Worm (Caenorhabditis elegans) whole organism, L1 larva: Measurements from ENCODE around the gene F54H12.8.

Experiments used
- F16B12.6 ChIP-seq: fragments of 150-350 bp; optimal IDR thresholded peaks from 2 replicates; lab custom pipeline; 2014; ENCODE audit warnings: missing biosample characterization, missing genetic modification characterization
- aha-1 ChIP-seq: fragments of 150-350 bp; optimal IDR thresholded peaks from 2 replicates; lab custom pipeline; 2014; ENCODE audit warnings: missing biosample characterization, missing genetic modification characterization
- alr-1 ChIP-seq: fragments of 200-800 bp; sonication (Bioruptor generic); optimal IDR thresholded peaks from 2 replicates; lab custom pipeline; 2018; ENCODE audit warnings: borderline replicate concordance, mild to moderate bottlenecking, missing genetic modification characterization, missing compliant biosample characterization
- aly-2 ChIP-seq: fragments of 150-350 bp; optimal IDR thresholded peaks from 2 replicates; lab custom pipeline; 2014; ENCODE audit warnings: missing biosample characterization, missing genetic modification characterization
- ama-1 ChIP-seq: fragments of 150-350 bp; optimal IDR thresholded peaks from 2 replicates; lab custom pipeline; 2014
- blmp-1 ChIP-seq: fragments of 150-350 bp; optimal IDR thresholded peaks from 2 replicates; lab custom pipeline; 2014; ENCODE audit warnings: missing biosample characterization, missing genetic modification characterization
- ceh-82 ChIP-seq, 3 experiments: fragments of 150-350 bp in 1 of 3; sonication (generic microtip) in 2 of 3; optimal IDR thresholded peaks; 2 replicates each; lab custom pipeline; 2014 to 2017; ENCODE audit warnings: missing biosample characterization in 3 of 3, missing genetic modification characterization in 3 of 3
- ceh-90 ChIP-seq: sonication (generic microtip); optimal IDR thresholded peaks from 2 replicates; lab custom pipeline; 2016; ENCODE audit warnings: missing genetic modification characterization, missing compliant biosample characterization
- ces-1 ChIP-seq: fragments of 150-350 bp; optimal IDR thresholded peaks from 2 replicates; lab custom pipeline; 2014; ENCODE audit warnings: missing biosample characterization, missing genetic modification reagents, missing genetic modification characterization
- dsc-1 ChIP-seq: sonication (generic microtip); optimal IDR thresholded peaks from 2 replicates; lab custom pipeline; 2016; ENCODE audit warnings: mild to moderate bottlenecking, missing genetic modification characterization, missing compliant biosample characterization
- efl-1 ChIP-seq, 4 experiments: fragments of 150-350 bp; optimal IDR thresholded peaks in 3 of 4; peaks in 1 of 4; 1 replicate in 1 of 4; 2 replicates in 3 of 4; lab custom pipeline; 2014; ENCODE audit warnings: missing biosample characterization in 2 of 4, missing genetic modification characterization in 2 of 4, missing genetic modification reagents in 2 of 4
- egl-27 ChIP-seq, 2 experiments: fragments of 150-350 bp in 1 of 2; sonication (generic microtip); optimal IDR thresholded peaks; 3 replicates each; lab custom pipeline; 2017 to 2018; ENCODE audit warnings: missing biosample characterization in 2 of 2, missing genetic modification characterization in 2 of 2, missing genetic modification reagents in 2 of 2
- elt-3 ChIP-seq, 6 experiments: fragments of 150-350 bp in 1 of 6; sonication (generic microtip); optimal IDR thresholded peaks; 2 replicates each; lab custom pipeline; 2017 to 2018; ENCODE audit warnings: missing biosample characterization in 6 of 6, missing genetic modification characterization in 6 of 6, inconsistent platforms in 1 of 6
- ets-5 ChIP-seq: fragments of 200-800 bp; sonication (Bioruptor generic); IDR thresholded peaks from 2 replicates; pipeline ENCODE4 v1.3.6; 2022; ENCODE audit warnings: missing genetic modification characterization, missing compliant biosample characterization
- fkh-10 ChIP-seq: sonication (generic microtip); optimal IDR thresholded peaks from 2 replicates; lab custom pipeline; 2017; ENCODE audit warnings: missing biosample characterization, missing genetic modification reagents, missing genetic modification characterization
- fkh-4 ChIP-seq: sonication (generic microtip); optimal IDR thresholded peaks from 2 replicates; lab custom pipeline; 2016; ENCODE audit warnings: missing compliant biosample characterization, missing genetic modification characterization, borderline replicate concordance
- jun-1 ChIP-seq: fragments of 150-350 bp; optimal IDR thresholded peaks from 2 replicates; lab custom pipeline; 2014; ENCODE audit warnings: missing biosample characterization, missing genetic modification reagents, missing genetic modification characterization
- lin-13 ChIP-seq: fragments of 150-350 bp; optimal IDR thresholded peaks from 2 replicates; lab custom pipeline; 2014; ENCODE audit warnings: missing biosample characterization, missing genetic modification reagents, missing genetic modification characterization
- lin-14 ChIP-seq: fragments of 200-800 bp; sonication (Bioruptor generic); optimal IDR thresholded peaks from 2 replicates; lab custom pipeline; 2018; ENCODE audit warnings: mild to moderate bottlenecking, missing genetic modification characterization, moderate library complexity, missing compliant biosample characterization
- lin-35 ChIP-seq, 2 experiments: fragments of 150-350 bp; optimal IDR thresholded peaks; 2 replicates each; lab custom pipeline; 2014; ENCODE audit warnings: missing biosample characterization in 2 of 2, missing genetic modification characterization in 2 of 2, missing genetic modification reagents in 2 of 2
- mef-2 ChIP-seq: fragments of 150-350 bp; optimal IDR thresholded peaks from 2 replicates; lab custom pipeline; 2014; ENCODE audit warnings: missing biosample characterization, missing genetic modification characterization
- mep-1 ChIP-seq: fragments of 150-350 bp; optimal IDR thresholded peaks from 2 replicates; lab custom pipeline; 2014; ENCODE audit warnings: missing biosample characterization, missing genetic modification characterization
- nhr-11 ChIP-seq: fragments of 150-350 bp; optimal IDR thresholded peaks from 2 replicates; lab custom pipeline; 2014; ENCODE audit warnings: missing biosample characterization, missing genetic modification characterization
- nhr-19 ChIP-seq: fragments of 200-800 bp; sonication (Bioruptor generic); conservative IDR thresholded peaks from 2 replicates; pipeline ENCODE4 v1.3.6; 2022; ENCODE audit warnings: missing genetic modification characterization, missing compliant biosample characterization
- nhr-20 ChIP-seq: sonication (generic microtip); optimal IDR thresholded peaks from 2 replicates; lab custom pipeline; 2016; ENCODE audit warnings: mild to moderate bottlenecking, missing genetic modification characterization, missing compliant biosample characterization
- nhr-237 ChIP-seq: fragments of 150-350 bp; optimal IDR thresholded peaks from 2 replicates; lab custom pipeline; 2014; ENCODE audit warnings: missing biosample characterization, missing genetic modification characterization
- nhr-28 ChIP-seq: fragments of 150-350 bp; optimal IDR thresholded peaks from 2 replicates; lab custom pipeline; 2014; ENCODE audit warnings: missing biosample characterization, missing genetic modification characterization
- nhr-47 ChIP-seq: sonication (generic microtip); optimal IDR thresholded peaks from 2 replicates; lab custom pipeline; 2016; ENCODE audit warnings: mild to moderate bottlenecking, missing genetic modification characterization, moderate library complexity, missing compliant biosample characterization
- nhr-85 ChIP-seq: sonication (generic microtip); peaks from one replicate; lab custom pipeline; 2016; ENCODE audit warnings: missing genetic modification characterization, inconsistent platforms, missing compliant biosample characterization
- pax-3 ChIP-seq: fragments of 200-800 bp; sonication (Bioruptor generic); optimal IDR thresholded peaks from 2 replicates; lab custom pipeline; 2018; ENCODE audit warnings: mild to moderate bottlenecking, missing genetic modification characterization, moderate library complexity, missing compliant biosample characterization
- pqm-1 ChIP-seq: sonication (generic microtip); optimal IDR thresholded peaks from 3 replicates; lab custom pipeline; 2017; ENCODE audit warnings: missing biosample characterization, missing genetic modification characterization
- skn-1 ChIP-seq: fragments of 150-350 bp; optimal IDR thresholded peaks from 2 replicates; lab custom pipeline; 2014; ENCODE audit warnings: missing biosample characterization, missing genetic modification characterization
- snu-23 ChIP-seq: sonication (generic microtip); optimal IDR thresholded peaks from 2 replicates; lab custom pipeline; 2016; ENCODE audit warnings: missing genetic modification characterization, missing compliant biosample characterization
- sox-4 ChIP-seq: sonication (generic microtip); optimal IDR thresholded peaks from 2 replicates; lab custom pipeline; 2016; ENCODE audit warnings: missing genetic modification characterization, missing compliant biosample characterization
- sup-37 ChIP-seq: fragments of 200-800 bp; sonication (Bioruptor generic); optimal IDR thresholded peaks from 2 replicates; lab custom pipeline; 2018; ENCODE audit warnings: mild to moderate bottlenecking, missing genetic modification characterization, missing compliant biosample characterization
- swsn-7 ChIP-seq: sonication (generic microtip); optimal IDR thresholded peaks from 2 replicates; lab custom pipeline; 2016; ENCODE audit warnings: missing genetic modification characterization, missing compliant biosample characterization
- tlp-1 ChIP-seq: fragments of 150-350 bp; optimal IDR thresholded peaks from 2 replicates; lab custom pipeline; 2014; ENCODE audit warnings: missing biosample characterization, missing genetic modification characterization
- unc-130 ChIP-seq: fragments of 150-350 bp; optimal IDR thresholded peaks from 2 replicates; lab custom pipeline; 2017; ENCODE audit warnings: missing biosample characterization, missing genetic modification characterization, inconsistent platforms
- unc-62 ChIP-seq: fragments of 150-350 bp; optimal IDR thresholded peaks from 2 replicates; lab custom pipeline; 2014; ENCODE audit warnings: missing biosample characterization, missing genetic modification reagents, missing genetic modification characterization
- unc-86 ChIP-seq: sonication (generic microtip); optimal IDR thresholded peaks from 2 replicates; lab custom pipeline; 2016; ENCODE audit warnings: missing genetic modification characterization, missing compliant biosample characterization
- unc-98 ChIP-seq: fragments of 200-800 bp; sonication (Bioruptor generic); IDR thresholded peaks from 2 replicates; pipeline ENCODE4 v1.3.6; 2022; ENCODE audit warnings: missing genetic modification characterization, missing compliant biosample characterization
- xbp-1 ChIP-seq: sonication (generic microtip); optimal IDR thresholded peaks from 2 replicates; lab custom pipeline; 2016; ENCODE audit warnings: missing genetic modification characterization, missing compliant biosample characterization
- zip-4 ChIP-seq: fragments of 200-800 bp; sonication (Bioruptor generic); optimal IDR thresholded peaks from 2 replicates; lab custom pipeline; 2018; ENCODE audit warnings: mild to moderate bottlenecking, missing genetic modification characterization, moderate library complexity, missing compliant biosample characterization
- ztf-11 ChIP-seq, 2 experiments: sonication (generic microtip); optimal IDR thresholded peaks; 2 replicates each; lab custom pipeline; 2016 to 2017; ENCODE audit warnings: missing genetic modification characterization in 2 of 2, missing biosample characterization in 1 of 2, missing compliant biosample characterization in 1 of 2
- ztf-4 ChIP-seq: fragments of 150-350 bp; optimal IDR thresholded peaks from 2 replicates; lab custom pipeline; 2014; ENCODE audit warnings: missing biosample characterization, missing genetic modification characterization

F54H12.8 gene

ce11 chrIII:7978723-7979122, 9.7 kb upstream of the F54H12.8 start (continued):
- peak; percentile 38 to 68 for TF ChIP-seq lin-35 (GFP tag; optimal IDR thresholded peaks at IDR 0.05; lab: Kevin White, UChicago)
- TF ChIP-seq elt-3 (tag; optimal IDR thresholded peaks at IDR 0.05; lab: Kevin White, UChicago) = peak in 1 of 6 experiments; percentile 57
- TF ChIP-seq pqm-1 (tag; lab: Kevin White, UChicago) = no peak
- TF ChIP-seq aly-2 (tag; lab: Kevin White, UChicago) = no peak
- TF ChIP-seq alr-1 = no peak
- no peak for TF ChIP-seq ceh-90
- TF ChIP-seq sox-4 (tag; lab: Kevin White, UChicago) = no peak
- TF ChIP-seq mep-1 (tag; lab: Kevin White, UChicago) = peak; percentile 58
- TF ChIP-seq ceh-82 (tag; optimal IDR thresholded peaks at IDR 0.05; lab: Kevin White, UChicago) = peak; percentile 2 to 31 (median 5)
- TF ChIP-seq unc-130 (tag; lab: Kevin White, UChicago) = peak; percentile 3
- TF ChIP-seq mef-2 (tag; lab: Kevin White, UChicago) = no peak
- TF ChIP-seq, all 84 proteins: peak for 33

- TF ChIP-seq nhr-237 (tag; lab: Kevin White, UChicago) = no peak
- TF ChIP-seq mep-1 (tag; lab: Kevin White, UChicago) = peak; percentile 4
- no peak for TF ChIP-seq F16B12.6 (tag; lab: Kevin White, UChicago)
- no peak for TF ChIP-seq efl-1 (optimal IDR thresholded peaks at IDR 0.05; lab: Kevin White, UChicago)
- TF ChIP-seq efl-1 (GFP tag; optimal IDR thresholded peaks at IDR 0.05 in 1 of 2; lab: Kevin White, UChicago) = peak in 1 of 2 experiments; percentile 40
- TF ChIP-seq sox-4 (tag; lab: Kevin White, UChicago) = no peak
- no peak for TF ChIP-seq fkh-10 (GFP tag; lab: Kevin White, UChicago)
Observed at ce11 chrIII:7978289-7978688, 9.3 kb upstream of the F54H12.8 start.

ce11 chrIII:7977777-7978176, 8.8 kb upstream of the F54H12.8 start, which contains the start of gene C06G4.4:
Gene C06G4.4 (minus strand): TSS chrIII:7977812.
- TF ChIP-seq alr-1 = no peak
- no peak for TF ChIP-seq ztf-11 (tag; optimal IDR thresholded peaks at IDR 0.05; lab: Kevin White, UChicago)
- TF ChIP-seq ets-5 = no peak
- TF ChIP-seq nhr-47 (tag; lab: Kevin White, UChicago) = no peak
- no peak for TF ChIP-seq zip-4 (GFP tag; lab: Kevin White, UChicago)
- no peak for TF ChIP-seq unc-62 (GFP tag; lab: Kevin White, UChicago)
- no peak for TF ChIP-seq unc-86 (tag; lab: Kevin White, UChicago)
- TF ChIP-seq dsc-1 = no peak
- no peak for TF ChIP-seq swsn-7 (tag; lab: Kevin White, UChicago)
- no peak for TF ChIP-seq snu-23
- TF ChIP-seq nhr-11 (tag; lab: Kevin White, UChicago) = no peak
- no peak for TF ChIP-seq xbp-1 (tag; lab: Kevin White, UChicago)
- TF ChIP-seq nhr-19 (GFP tag; lab: Robert Waterston, UW) = no peak
- TF ChIP-seq, all 84 proteins: peak for 0

- TF ChIP-seq lin-35 (GFP tag; optimal IDR thresholded peaks at IDR 0.05; lab: Kevin White, UChicago) (peak in 1 of 2 experiments; percentile 9), pax-3 (tag; lab: Kevin White, UChicago) (no peak), aly-2 (tag; lab: Kevin White, UChicago) (peak; percentile 64), pqm-1 (tag; lab: Kevin White, UChicago) (no peak), nhr-237 (tag; lab: Kevin White, UChicago) (no peak), ztf-4 (tag; lab: Kevin White, UChicago) (no peak), dsc-1 (peak; percentile 3), egl-27 (tag; optimal IDR thresholded peaks at IDR 0.05; lab: Kevin White, UChicago) (no peak), ets-5 (no peak), ztf-11 (tag; optimal IDR thresholded peaks at IDR 0.05; lab: Kevin White, UChicago) (no peak), tlp-1 (tag; lab: Kevin White, UChicago) (no peak), fkh-4 (tag; lab: Kevin White, UChicago) (no peak), ama-1 (lab: Kevin White, UChicago) (peak; percentile 45), blmp-1 (tag; lab: Kevin White, UChicago) (no peak), lin-13 (no peak), lin-14 (GFP tag; lab: Kevin White, UChicago) (no peak), jun-1 (tag; lab: Kevin White, UChicago) (no peak), xbp-1 (tag; lab: Kevin White, UChicago) (no peak), nhr-85 (tag; lab: Kevin White, UChicago) (peak; percentile 13), unc-98 (no peak), aha-1 (tag; lab: Kevin White, UChicago) (no peak), mep-1 (tag; lab: Kevin White, UChicago) (no peak), nhr-20 (tag; lab: Kevin White, UChicago) (no peak), skn-1 (tag; lab: Kevin White, UChicago) (no peak), nhr-28 (tag; lab: Kevin White, UChicago) (no peak), snu-23 (no peak), ces-1 (GFP tag; lab: Kevin White, UChicago) (no peak), sup-37 (no peak)
Observed at ce11 chrIII:7977224-7977623, 8.2 kb upstream of the F54H12.8 start.
